Worm (Caenorhabditis elegans): ENCODE results near the gene Y24D9B.1.

The Y24D9B.1 gene

ce11 chrIV:4298983-4299382 lies 18.2 kb upstream of the Y24D9B.1 start, which contains the start of gene F15E6.9:
F15E6.9 (minus strand) TSS chrIV:4299083.
- TF ChIP-seq ztf-11 (tag; optimal IDR thresholded peaks at IDR 0.05) = no peak
- no peak for TF ChIP-seq ces-1 (GFP tag; optimal IDR thresholded peaks at IDR 0.05)
- TF ChIP-seq drap-1 (GFP tag; optimal IDR thresholded peaks at IDR 0.05) = no peak
- no peak for TF ChIP-seq zip-8 (tag; optimal IDR thresholded peaks at IDR 0.05)
- no peak for TF ChIP-seq bed-3 (GFP tag; optimal IDR thresholded peaks at IDR 0.05)
- TF ChIP-seq nhr-76 (tag; optimal IDR thresholded peaks at IDR 0.05) = no peak
- no peak for TF ChIP-seq M03D4.4 (tag; optimal IDR thresholded peaks at IDR 0.05)
- no peak for TF ChIP-seq cnd-1 (tag; optimal IDR thresholded peaks at IDR 0.05)
- no peak for TF ChIP-seq elt-1 (tag; optimal IDR thresholded peaks at IDR 0.05; ENCODE audit: borderline replicate concordance, insufficient read depth)
- no peak for TF ChIP-seq flh-1 (GFP tag; optimal IDR thresholded peaks at IDR 0.05)
- TF ChIP-seq mls-2 (tag; optimal IDR thresholded peaks at IDR 0.05) = no peak
- TF ChIP-seq unc-62 (GFP tag; optimal IDR thresholded peaks at IDR 0.05) = no peak
- no peak for TF ChIP-seq unc-120 (tag; optimal IDR thresholded peaks at IDR 0.05; ENCODE audit: poor library complexity, severe bottlenecking)
- no peak for TF ChIP-seq blmp-1 (tag; optimal IDR thresholded peaks at IDR 0.05)
- no peak for TF ChIP-seq unc-39 (tag; optimal IDR thresholded peaks at IDR 0.05)
- TF ChIP-seq lsy-2 (tag; optimal IDR thresholded peaks at IDR 0.05) = no peak

- TF ChIP-seq lsy-2 (tag; optimal IDR thresholded peaks at IDR 0.05) = no peak
- no peak for TF ChIP-seq sptf-1 (tag; optimal IDR thresholded peaks at IDR 0.05)
- no peak for TF ChIP-seq snpc-4 (tag; optimal IDR thresholded peaks at IDR 0.05)
- TF ChIP-seq nhr-28 (tag; optimal IDR thresholded peaks at IDR 0.05) = no peak
- no peak for TF ChIP-seq zip-8 (tag; optimal IDR thresholded peaks at IDR 0.05)
- no peak for TF ChIP-seq flh-1 (GFP tag; optimal IDR thresholded peaks at IDR 0.05)
- TF ChIP-seq nhr-76 (tag; optimal IDR thresholded peaks at IDR 0.05) = no peak
- TF ChIP-seq ham-2 (GFP tag; optimal IDR thresholded peaks at IDR 0.05) = no peak
- no peak for TF ChIP-seq mep-1 (tag; optimal IDR thresholded peaks at IDR 0.05)
- no peak for TF ChIP-seq unc-39 (tag; optimal IDR thresholded peaks at IDR 0.05)
- TF ChIP-seq tbx-8 (GFP tag; optimal IDR thresholded peaks at IDR 0.05) = no peak
- no peak for TF ChIP-seq ceh-39 (tag; optimal IDR thresholded peaks at IDR 0.05)
- no peak for TF ChIP-seq nhr-12 (tag; optimal IDR thresholded peaks at IDR 0.05)
Measured at ce11 chrIV:4299994-4300393, 17.2 kb upstream of the Y24D9B.1 start.

- TF ChIP-seq mls-2 (tag; optimal IDR thresholded peaks at IDR 0.05) (no peak), pha-4 (tag; optimal IDR thresholded peaks at IDR 0.05) (no peak), cnd-1 (tag; optimal IDR thresholded peaks at IDR 0.05) (no peak), nhr-2 (tag; optimal IDR thresholded peaks at IDR 0.05) (no peak), mep-1 (tag; optimal IDR thresholded peaks at IDR 0.05) (no peak), unc-120 (tag; optimal IDR thresholded peaks at IDR 0.05; ENCODE audit: poor library complexity, severe bottlenecking) (no peak), nhr-76 (tag; optimal IDR thresholded peaks at IDR 0.05) (no peak), ztf-11 (tag; optimal IDR thresholded peaks at IDR 0.05) (no peak), drap-1 (GFP tag; optimal IDR thresholded peaks at IDR 0.05) (no peak), lin-32 (GFP tag; optimal IDR thresholded peaks at IDR 0.05) (no peak), zip-8 (tag; optimal IDR thresholded peaks at IDR 0.05) (no peak), snpc-4 (tag; optimal IDR thresholded peaks at IDR 0.05) (no peak), lsy-2 (tag; optimal IDR thresholded peaks at IDR 0.05) (no peak), nhr-12 (tag; optimal IDR thresholded peaks at IDR 0.05) (no peak), sptf-1 (tag; optimal IDR thresholded peaks at IDR 0.05) (no peak), ceh-83 (GFP tag; optimal IDR thresholded peaks at IDR 0.05) (no peak), ces-1 (GFP tag; optimal IDR thresholded peaks at IDR 0.05) (no peak)
Measured at ce11 chrIV:4301202-4301601, 16.0 kb upstream of the Y24D9B.1 start, which contains the start of gene lgc-22. lgc-22 (plus strand) TSS chrIV:4301306.

- TF ChIP-seq snpc-4 (tag; optimal IDR thresholded peaks at IDR 0.05) (no peak), ceh-43 (GFP tag; optimal IDR thresholded peaks at IDR 0.05) (no peak), bed-3 (GFP tag; optimal IDR thresholded peaks at IDR 0.05) (no peak), lsy-2 (tag; optimal IDR thresholded peaks at IDR 0.05) (no peak), nhr-28 (tag; optimal IDR thresholded peaks at IDR 0.05) (no peak), sptf-1 (tag; optimal IDR thresholded peaks at IDR 0.05) (no peak), M03D4.4 (tag; optimal IDR thresholded peaks at IDR 0.05) (no peak), nhr-237 (tag; optimal IDR thresholded peaks at IDR 0.05) (no peak), cnd-1 (tag; optimal IDR thresholded peaks at IDR 0.05) (no peak), nhr-76 (tag; optimal IDR thresholded peaks at IDR 0.05) (no peak), mab-5 (tag; optimal IDR thresholded peaks at IDR 0.05) (no peak), ham-2 (GFP tag; optimal IDR thresholded peaks at IDR 0.05) (no peak), lin-32 (GFP tag; optimal IDR thresholded peaks at IDR 0.05) (no peak)
Measured at ce11 chrIV:4306317-4306716, 10.8 kb upstream of the Y24D9B.1 start.

Measured in whole organism, mixed stage, embryonic.